Worm (Caenorhabditis elegans): ENCODE measurements around the gene F53B3.5.

DNA sequence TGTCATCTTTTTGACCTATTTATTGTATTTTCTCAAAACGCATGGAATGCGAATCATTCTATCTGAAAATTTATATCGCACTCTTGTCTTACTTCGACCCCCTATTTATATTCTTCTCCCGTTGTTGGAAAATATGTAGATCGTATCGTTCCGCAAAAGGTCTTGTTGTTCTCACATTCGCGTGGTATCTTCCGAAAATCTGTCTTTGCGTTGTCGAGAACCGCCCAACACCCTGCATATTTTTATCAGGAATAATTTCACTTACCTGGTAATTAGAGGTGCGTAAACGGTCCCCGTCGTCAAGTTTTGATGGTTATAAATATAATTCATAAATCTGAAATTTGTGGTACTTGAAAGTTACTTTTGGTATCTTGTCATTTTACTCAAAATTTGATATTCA lies 23.5 kb upstream of the F53B3.5 start:
- TF ChIP-seq him-1 (tag; optimal IDR thresholded peaks at IDR 0.05) (no peak), dao-5 (tag; optimal IDR thresholded peaks at IDR 0.05) (no peak), W03F9.2 (tag; optimal IDR thresholded peaks at IDR 0.05) (no peak)
